Worm (Caenorhabditis elegans): Measurements from ENCODE around the gene C44C10.7.

DNA sequence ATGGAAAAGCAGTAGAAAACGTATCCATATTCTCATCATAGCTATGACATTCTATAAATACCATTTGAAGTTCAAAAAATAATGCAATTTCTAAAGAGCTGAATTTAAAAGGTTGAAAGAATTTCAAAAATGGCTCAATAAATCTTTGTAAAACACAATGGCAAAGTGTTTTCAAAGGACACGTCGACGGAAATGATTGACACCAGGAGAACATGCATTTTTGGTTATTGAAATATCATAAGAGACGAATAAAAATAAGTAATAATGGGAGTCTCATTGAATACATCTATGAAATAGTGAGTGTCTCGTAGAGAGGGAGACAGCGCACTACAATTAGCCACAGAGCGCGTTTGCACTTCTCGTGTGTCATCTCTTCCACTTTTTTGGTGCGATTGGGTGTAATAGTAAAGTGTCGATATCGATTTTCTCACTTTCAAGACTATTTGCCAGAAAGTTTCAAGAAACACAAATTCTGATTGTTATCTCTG lies 31.5 kb downstream of the C44C10.7 start, which contains the start of gene T04F8.2:
- TF ChIP-seq lin-39 (tag; optimal IDR thresholded peaks at IDR 0.05) = no peak
- no peak for TF ChIP-seq ceh-82 (tag; optimal IDR thresholded peaks at IDR 0.05)
- no peak for TF ChIP-seq nhr-11 (tag; optimal IDR thresholded peaks at IDR 0.05)
- TF ChIP-seq lin-13 (GFP tag; optimal IDR thresholded peaks at IDR 0.05) = peak; percentile 48
- TF ChIP-seq ama-1 (optimal IDR thresholded peaks at IDR 0.05) = no peak
- TF ChIP-seq ceh-16 (tag; optimal IDR thresholded peaks at IDR 0.05) = peak; percentile 32
- no peak for TF ChIP-seq elt-3 (tag; optimal IDR thresholded peaks at IDR 0.05)
- TF ChIP-seq ztf-1 (GFP tag; conservative IDR thresholded peaks at IDR 0.05) = no peak
- TF ChIP-seq nhr-25 (tag; optimal IDR thresholded peaks at IDR 0.05) = peak; percentile 63
- TF ChIP-seq zag-1 (tag; optimal IDR thresholded peaks at IDR 0.05) = no peak
- TF ChIP-seq unc-62 (GFP tag; optimal IDR thresholded peaks at IDR 0.05) = no peak
- peak; percentile 31 for TF ChIP-seq lin-11 (tag; optimal IDR thresholded peaks at IDR 0.05)
- peak in 1 of 2 experiments; percentile 67 for TF ChIP-seq lsy-2 (tag; optimal IDR thresholded peaks at IDR 0.05)
- TF ChIP-seq F13H6.1 (tag; optimal IDR thresholded peaks at IDR 0.05) = peak; percentile 28
